Fruit fly (Drosophila melanogaster) whole organism, embryonic: ENCODE data around the gene CG5071.
A peak's percentile ranks its signal among the peaks of the same experiment; 100 is the strongest.

Source experiments
- Aef1 ChIP-seq: fragments of 200-800 bp; sonication (Bioruptor generic); IDR thresholded peaks from 3 replicates; pipeline ENCODE4 v1.3.6; 2022; ENCODE audit warnings: missing biosample characterization, missing genetic modification characterization
- Atf-2 ChIP-seq: fragments of 200-800 bp; sonication (Bioruptor generic); optimal IDR thresholded peaks from 2 replicates; lab custom pipeline; 2016; ENCODE audit warnings: missing biosample characterization, missing genetic modification characterization
- CG10147 ChIP-seq: fragments of 200-800 bp; sonication (Bioruptor generic); optimal IDR thresholded peaks from 2 replicates; lab custom pipeline; 2019; ENCODE audit warnings: missing biosample characterization, mild to moderate bottlenecking, missing genetic modification characterization, moderate library complexity
- CG12104 ChIP-seq: fragments of 200-800 bp; sonication (Bioruptor generic); optimal IDR thresholded peaks from 3 replicates; lab custom pipeline; 2016; ENCODE audit warnings: missing biosample characterization, missing genetic modification characterization
- CG18476 ChIP-seq: fragments of 200-800 bp; sonication (Bioruptor generic); optimal IDR thresholded peaks from 2 replicates; lab custom pipeline; 2016; ENCODE audit warnings: missing biosample characterization, mild to moderate bottlenecking, missing genetic modification characterization
- CG2202 ChIP-seq: fragments of 200-800 bp; sonication (Bioruptor generic); optimal IDR thresholded peaks from 2 replicates; lab custom pipeline; 2018; ENCODE audit warnings: missing biosample characterization, mild to moderate bottlenecking, missing genetic modification characterization
- CG2678 ChIP-seq: fragments of 200-800 bp; sonication (Bioruptor generic); optimal IDR thresholded peaks from 3 replicates; lab custom pipeline; 2019; ENCODE audit warnings: missing biosample characterization, mild to moderate bottlenecking, missing genetic modification characterization, moderate library complexity
- CG32532 ChIP-seq: fragments of 200-800 bp; sonication (Bioruptor generic); IDR thresholded peaks from 2 replicates; pipeline ENCODE4 v1.3.6; 2022; ENCODE audit warnings: missing biosample characterization, missing genetic modification characterization
- CG32772 ChIP-seq: fragments of 200-800 bp; sonication (Bioruptor generic); IDR thresholded peaks from 2 replicates; pipeline ENCODE4 v1.3.6; 2022; ENCODE audit warnings: missing biosample characterization, missing genetic modification characterization
- CG34376 ChIP-seq: fragments of 200-800 bp; sonication (Bioruptor generic); optimal IDR thresholded peaks from 2 replicates; lab custom pipeline; 2018; ENCODE audit warnings: missing biosample characterization, mild to moderate bottlenecking, missing genetic modification characterization
- CG3847 ChIP-seq: fragments of 200-800 bp; sonication (Bioruptor generic); IDR thresholded peaks from 2 replicates; pipeline ENCODE4 v1.3.6; 2022; ENCODE audit warnings: missing biosample characterization, missing genetic modification characterization
- CG43689 ChIP-seq: fragments of 200-800 bp; sonication (Bioruptor generic); IDR thresholded peaks from 2 replicates; pipeline ENCODE4 v1.3.6; 2022; ENCODE audit warnings: missing biosample characterization, missing genetic modification characterization
- CG7372 ChIP-seq: fragments of 200-800 bp; sonication (Bioruptor generic); IDR thresholded peaks from 2 replicates; pipeline ENCODE4 v1.3.6; 2022; ENCODE audit warnings: missing biosample characterization, missing genetic modification characterization
- CG7745 ChIP-seq: fragments of 200-800 bp; sonication (Bioruptor generic); optimal IDR thresholded peaks from 2 replicates; lab custom pipeline; 2018; ENCODE audit warnings: missing biosample characterization, mild to moderate bottlenecking, missing genetic modification characterization, moderate library complexity
- CG7928 ChIP-seq: fragments of 200-800 bp; sonication (Bioruptor generic); optimal IDR thresholded peaks from 2 replicates; lab custom pipeline; 2017; ENCODE audit warnings: missing biosample characterization, mild to moderate bottlenecking, missing genetic modification characterization
- CG8924 ChIP-seq: fragments of 200-800 bp; optimal IDR thresholded peaks from 3 replicates; lab custom pipeline; 2019; ENCODE audit warnings: missing biosample characterization, mild to moderate bottlenecking, missing genetic modification characterization, moderate library complexity
- CG9727 ChIP-seq: fragments of 200-800 bp; sonication (Bioruptor generic); optimal IDR thresholded peaks from 3 replicates; lab custom pipeline; 2017; ENCODE audit warnings: missing biosample characterization, mild to moderate bottlenecking, missing genetic modification characterization
- Dp ChIP-seq: fragments of 200-800 bp; sonication (Bioruptor generic); optimal IDR thresholded peaks from 2 replicates; lab custom pipeline; 2018; ENCODE audit warnings: missing biosample characterization, mild to moderate bottlenecking, missing genetic modification characterization, moderate library complexity
- Ets97D ChIP-seq: fragments of 200-800 bp; sonication (Bioruptor generic); optimal IDR thresholded peaks from 3 replicates; lab custom pipeline; 2016; ENCODE audit warnings: missing biosample characterization, missing genetic modification characterization
- GATAe ChIP-seq: fragments of 200-800 bp; sonication (Bioruptor generic); conservative IDR thresholded peaks from 2 replicates; pipeline ENCODE4 v1.3.6; 2022; ENCODE audit warnings: missing biosample characterization, missing genetic modification characterization
- HLH4C ChIP-seq: fragments of 200-800 bp; sonication (Bioruptor generic); IDR thresholded peaks from 3 replicates; pipeline ENCODE4 v1.3.6; 2022; ENCODE audit warnings: missing biosample characterization, missing genetic modification characterization; ENCODE audit not compliant: partially characterized antibody
- Hr3 ChIP-seq: fragments of 200-800 bp; sonication (Bioruptor generic); optimal IDR thresholded peaks from 3 replicates; lab custom pipeline; 2016; ENCODE audit warnings: missing biosample characterization, missing genetic modification characterization
- Med ChIP-seq: fragments of 200-800 bp; sonication (Bioruptor generic); peaks from one replicate; lab custom pipeline; 2016; ENCODE audit warnings: missing biosample characterization, missing genetic modification characterization, mild to moderate bottlenecking, inconsistent platforms, moderate library complexity
- Oaz ChIP-seq: fragments of 200-800 bp; sonication (Bioruptor generic); IDR thresholded peaks from 2 replicates; pipeline ENCODE4 v1.3.6; 2022; ENCODE audit warnings: missing biosample characterization, missing genetic modification characterization
- Pdp1 ChIP-seq, 2 experiments: fragments of 200-800 bp; sonication (Bioruptor generic); optimal IDR thresholded peaks; 3 replicates each; lab custom pipeline; 2016; ENCODE audit warnings: missing biosample characterization in 2 of 2, missing genetic modification characterization in 2 of 2, mild to moderate bottlenecking in 1 of 2, moderate library complexity in 1 of 2
- Sin3A ChIP-seq: fragments of >200 bp; optimal IDR thresholded peaks from 2 replicates; lab custom pipeline; 2018
- Sox102F ChIP-seq: fragments of 200-800 bp; sonication (Bioruptor generic); optimal IDR thresholded peaks from 2 replicates; lab custom pipeline; 2018; ENCODE audit warnings: missing biosample characterization, mild to moderate bottlenecking, missing genetic modification characterization, moderate library complexity
- Sry-β ChIP-seq: fragments of 200-800 bp; sonication (Bioruptor generic); optimal IDR thresholded peaks from 2 replicates; lab custom pipeline; 2018; ENCODE audit warnings: missing biosample characterization, mild to moderate bottlenecking, missing genetic modification characterization, moderate library complexity
- TFAM ChIP-seq: fragments of 200-800 bp; sonication (Bioruptor generic); optimal IDR thresholded peaks from 2 replicates; lab custom pipeline; 2017; ENCODE audit warnings: missing biosample characterization, missing genetic modification characterization, inconsistent platforms
- Tbp ChIP-seq: fragments of >200 bp; optimal IDR thresholded peaks from 2 replicates; lab custom pipeline; 2018; ENCODE audit warnings: missing biosample characterization, missing genetic modification characterization
- btn ChIP-seq: fragments of 200-800 bp; sonication (Bioruptor generic); optimal IDR thresholded peaks from 2 replicates; lab custom pipeline; 2016; ENCODE audit warnings: missing biosample characterization, missing genetic modification characterization
- cato ChIP-seq: fragments of 200-800 bp; sonication (Bioruptor generic); optimal IDR thresholded peaks from 2 replicates; lab custom pipeline; 2016; ENCODE audit warnings: missing biosample characterization, missing genetic modification characterization, borderline replicate concordance
- ci ChIP-seq: fragments of 200-800 bp; sonication (Bioruptor generic); IDR thresholded peaks from 3 replicates; pipeline ENCODE4 v1.3.6; 2022; ENCODE audit warnings: missing biosample characterization, missing genetic modification characterization
- disco-r ChIP-seq: fragments of 200-800 bp; sonication (Bioruptor generic); optimal IDR thresholded peaks from 2 replicates; lab custom pipeline; 2016; ENCODE audit warnings: missing biosample characterization, missing genetic modification characterization
- eyg ChIP-seq: fragments of 200-800 bp; sonication (Bioruptor generic); optimal IDR thresholded peaks from 3 replicates; lab custom pipeline; 2016; ENCODE audit warnings: missing biosample characterization, missing genetic modification characterization
- gcm2 ChIP-seq: fragments of 200-800 bp; sonication (Bioruptor generic); optimal IDR thresholded peaks from 2 replicates; lab custom pipeline; 2016; ENCODE audit warnings: missing biosample characterization, missing genetic modification characterization
- gfzf ChIP-seq: fragments of 200-800 bp; sonication (Bioruptor generic); optimal IDR thresholded peaks from 2 replicates; lab custom pipeline; 2016; ENCODE audit warnings: missing biosample characterization, mild to moderate bottlenecking, missing genetic modification characterization, moderate library complexity
- hbn ChIP-seq: fragments of 200-800 bp; sonication (Bioruptor generic); IDR thresholded peaks from 2 replicates; pipeline ENCODE4 v1.3.6; 2022; ENCODE audit warnings: missing biosample characterization, missing genetic modification characterization; ENCODE audit not compliant: partially characterized antibody
- her ChIP-seq: fragments of 200-800 bp; sonication (Bioruptor generic); optimal IDR thresholded peaks from 2 replicates; lab custom pipeline; 2016; ENCODE audit warnings: missing biosample characterization, missing genetic modification characterization
- insv ChIP-seq, 2 experiments: fragments of 200-800 bp; sonication (Bioruptor generic); optimal IDR thresholded peaks; 3 replicates each; lab custom pipeline; 2016 to 2018; ENCODE audit warnings: missing biosample characterization in 2 of 2, missing genetic modification characterization in 2 of 2
- jigr1 ChIP-seq: fragments of 200-800 bp; sonication (Bioruptor generic); IDR thresholded peaks from 3 replicates; pipeline ENCODE4 v1.3.6; 2022; ENCODE audit warnings: missing biosample characterization, missing genetic modification characterization
- lab ChIP-seq: fragments of 200-800 bp; sonication (Bioruptor generic); optimal IDR thresholded peaks from 3 replicates; lab custom pipeline; 2017; ENCODE audit warnings: missing biosample characterization, missing genetic modification characterization, mild to moderate bottlenecking, moderate library complexity, missing genetic modification reagents
- psq ChIP-seq: fragments of 200-800 bp; sonication (Bioruptor generic); optimal IDR thresholded peaks from 2 replicates; lab custom pipeline; 2017; ENCODE audit warnings: missing biosample characterization, missing genetic modification characterization
- pzg ChIP-seq: fragments of 200-800 bp; sonication (Bioruptor generic); optimal IDR thresholded peaks from 3 replicates; lab custom pipeline; 2018; ENCODE audit warnings: missing biosample characterization, mild to moderate bottlenecking, missing genetic modification characterization, moderate library complexity
- run ChIP-seq: fragments of 200-800 bp; sonication (Bioruptor generic); optimal IDR thresholded peaks from 3 replicates; lab custom pipeline; 2018; ENCODE audit warnings: missing biosample characterization, mild to moderate bottlenecking, missing genetic modification characterization
- sens-2 ChIP-seq: fragments of 200-800 bp; sonication (Bioruptor generic); IDR thresholded peaks from 2 replicates; pipeline ENCODE4 v1.3.6; 2022; ENCODE audit warnings: missing biosample characterization, missing genetic modification characterization
- ssp ChIP-seq: fragments of 200-800 bp; sonication (Bioruptor generic); IDR thresholded peaks from 2 replicates; pipeline ENCODE4 v1.3.6; 2022; ENCODE audit warnings: missing biosample characterization, missing genetic modification characterization
- vnd ChIP-seq: fragments of 200-800 bp; sonication (Bioruptor generic); IDR thresholded peaks from 3 replicates; pipeline ENCODE4 v1.3.6; 2022; ENCODE audit warnings: missing biosample characterization, missing genetic modification characterization; ENCODE audit not compliant: partially characterized antibody
- wdn ChIP-seq: fragments of 200-800 bp; sonication (Bioruptor generic); IDR thresholded peaks from 2 replicates; pipeline ENCODE4 v1.3.6; 2022; ENCODE audit warnings: missing biosample characterization, missing genetic modification characterization
- zfh1 ChIP-seq: fragments of 200-800 bp; sonication (Bioruptor generic); IDR thresholded peaks from 3 replicates; pipeline ENCODE4 v1.3.6; 2022; ENCODE audit warnings: missing biosample characterization, missing genetic modification characterization

The CG5071 gene

dm6 chr3R:25661531-25662193 is 43.4 kb downstream of the CG5071 start, which contains the start of gene RASSF8 (continued):
- TF ChIP-seq Med (peak; percentile 79), pzg (peak; percentile 39), her (GFP tag; lab: Kevin White, UChicago) (peak; percentile 32), psq (no peak), Ets97D (GFP tag; lab: Kevin White, UChicago) (peak; percentile 31), Dp (GFP tag; lab: Kevin White, UChicago) (peak; percentile 29), eyg (GFP tag; lab: Kevin White, UChicago) (no peak), Atf-2 (peak; percentile 43), CG7745 (no peak), sens-2 (no peak), disco-r (GFP tag; lab: Kevin White, UChicago) (no peak), GATAe (GFP tag; lab: Robert Waterston, UW) (no peak), Sry-β (GFP tag; lab: Kevin White, UChicago) (no peak), CG2678 (tag; lab: Kevin White, UChicago) (peak; percentile 22), CG12104 (GFP tag; lab: Kevin White, UChicago) (no peak), Hr3 (GFP tag; lab: Kevin White, UChicago) (no peak), Sin3A (peak; percentile 41), ssp (GFP tag; lab: Robert Waterston, UW) (no peak), CG18476 (no peak), CG43689 (GFP tag; lab: Robert Waterston, UW) (no peak), vnd (GFP tag; lab: Robert Waterston, UW) (peak; percentile 66), CG2202 (tag; lab: Kevin White, UChicago) (no peak), CG7372 (GFP tag; lab: Robert Waterston, UW) (no peak), ci (GFP tag; lab: Robert Waterston, UW) (0 out of 3 replicates have a peak, but pooled peaks have one; percentile 7), zfh1 (GFP tag; lab: Robert Waterston, UW) (no peak), CG10147 (GFP tag; lab: Kevin White, UChicago) (no peak), CG3847 (GFP tag; lab: Robert Waterston, UW) (peak; percentile 22; the same call in 1 of the 2 replicates), CG9727 (GFP tag; lab: Kevin White, UChicago) (peak; percentile 56), TFAM (GFP tag; lab: Kevin White, UChicago) (no peak), lab (GFP tag; lab: Kevin White, UChicago) (no peak), HLH4C (GFP tag; lab: Robert Waterston, UW) (peak; percentile 68), CG34376 (GFP tag; lab: Kevin White, UChicago) (no peak), wdn (no peak), hbn (GFP tag; lab: Robert Waterston, UW) (peak; percentile 48; the same call in 1 of the 2 replicates), insv (GFP tag; optimal IDR thresholded peaks at IDR 0.05; lab: Kevin White, UChicago) (peak; percentile 68 to 96), gfzf (peak; percentile 66), Sox102F (GFP tag; lab: Kevin White, UChicago) (peak; percentile 9), Tbp (GFP tag; lab: Kevin White, UChicago) (no peak), CG7928 (GFP tag; lab: Kevin White, UChicago) (peak; percentile 87), CG8924 (tag; lab: Kevin White, UChicago) (no peak), run (tag; lab: Kevin White, UChicago) (no peak), btn (GFP tag; lab: Kevin White, UChicago) (no peak), cato (GFP tag; lab: Kevin White, UChicago) (no peak), CG32772 (GFP tag; lab: Robert Waterston, UW) (no peak), jigr1 (GFP tag; lab: Robert Waterston, UW) (peak; percentile 78; the same call in 2 of the 3 replicates), Pdp1 (GFP tag; optimal IDR thresholded peaks at IDR 0.05; lab: Kevin White, UChicago) (peak in 1 of 2 experiments; percentile 46), Oaz (no peak), CG32532 (peak; percentile 46), gcm2 (GFP tag; lab: Kevin White, UChicago) (no peak), Aef1 (peak; percentile 66)
